Fruit fly (Drosophila melanogaster) whole organism, embryonic: Measurements from ENCODE around the gene M6.

Experiments
- Abd-B ChIP-seq: fragments of 200-800 bp; sonication (Bioruptor generic); optimal IDR thresholded peaks from 2 replicates; lab custom pipeline; 2018; ENCODE audit warnings: missing biosample characterization, mild to moderate bottlenecking, missing genetic modification characterization, moderate library complexity
- B-H2 ChIP-seq: fragments of 200-800 bp; sonication (Bioruptor generic); optimal IDR thresholded peaks from 2 replicates; lab custom pipeline; 2018; ENCODE audit warnings: missing biosample characterization, mild to moderate bottlenecking, missing genetic modification characterization
- CG10274 ChIP-seq: fragments of 200-800 bp; sonication (Bioruptor generic); optimal IDR thresholded peaks from 3 replicates; lab custom pipeline; 2017; ENCODE audit warnings: missing biosample characterization, mild to moderate bottlenecking, missing genetic modification characterization
- CG11695 ChIP-seq: fragments of 200-800 bp; sonication (Bioruptor generic); IDR thresholded peaks from 3 replicates; pipeline ENCODE4 v1.3.6; 2022; ENCODE audit warnings: missing biosample characterization, missing genetic modification characterization
- CG1233 ChIP-seq: fragments of 200-800 bp; sonication (Bioruptor generic); optimal IDR thresholded peaks from 4 replicates; lab custom pipeline; 2018; ENCODE audit warnings: missing biosample characterization, mild to moderate bottlenecking, missing genetic modification characterization
- CG13123 ChIP-seq: fragments of 200-800 bp; sonication (Bioruptor generic); optimal IDR thresholded peaks from 2 replicates; lab custom pipeline; 2016; ENCODE audit warnings: missing biosample characterization, missing genetic modification characterization
- CG13424 ChIP-seq: fragments of 200-800 bp; sonication (Bioruptor generic); optimal IDR thresholded peaks from 2 replicates; lab custom pipeline; 2019; ENCODE audit warnings: missing biosample characterization, mild to moderate bottlenecking, missing genetic modification characterization, moderate library complexity
- CG15601 ChIP-seq: fragments of 200-800 bp; sonication (Bioruptor generic); optimal IDR thresholded peaks from 3 replicates; lab custom pipeline; 2019; ENCODE audit warnings: missing biosample characterization, mild to moderate bottlenecking, missing genetic modification characterization, moderate library complexity
- CG1603 ChIP-seq: fragments of 200-800 bp; sonication (Bioruptor generic); optimal IDR thresholded peaks from 2 replicates; lab custom pipeline; 2019; ENCODE audit warnings: missing biosample characterization, mild to moderate bottlenecking, missing genetic modification characterization, moderate library complexity
- CG3163 ChIP-seq: fragments of 200-800 bp; sonication (Bioruptor generic); optimal IDR thresholded peaks from 3 replicates; lab custom pipeline; 2016; ENCODE audit warnings: missing biosample characterization, missing genetic modification characterization
- CG32772 ChIP-seq: fragments of 200-800 bp; sonication (Bioruptor generic); IDR thresholded peaks from 2 replicates; pipeline ENCODE4 v1.3.6; 2022; ENCODE audit warnings: missing biosample characterization, missing genetic modification characterization
- CG34422 ChIP-seq: fragments of 200-800 bp; sonication (Bioruptor generic); IDR thresholded peaks from 3 replicates; pipeline ENCODE4 v1.3.6; 2022; ENCODE audit warnings: missing biosample characterization, missing genetic modification characterization
- CG3838 ChIP-seq: fragments of 200-800 bp; sonication (Bioruptor generic); optimal IDR thresholded peaks from 3 replicates; lab custom pipeline; 2016; ENCODE audit warnings: missing biosample characterization, missing genetic modification characterization
- CG8290 ChIP-seq, 3 experiments: fragments of 200-800 bp; sonication (Bioruptor generic); optimal IDR thresholded peaks; 2 replicates each; lab custom pipeline; 2016 to 2019; ENCODE audit warnings: missing biosample characterization in 3 of 3, missing genetic modification characterization in 3 of 3, mild to moderate bottlenecking in 2 of 3, moderate library complexity in 1 of 3
- CkIIα-i1 ChIP-seq: fragments of 200-800 bp; sonication (Bioruptor generic); IDR thresholded peaks from 2 replicates; pipeline ENCODE4 v1.3.6; 2022; ENCODE audit warnings: missing biosample characterization, missing genetic modification characterization
- D19A ChIP-seq: fragments of 200-800 bp; optimal IDR thresholded peaks from 3 replicates; lab custom pipeline; 2019; ENCODE audit warnings: missing biosample characterization, mild to moderate bottlenecking, missing genetic modification characterization, moderate library complexity
- Dll ChIP-seq: fragments of 200-800 bp; sonication (Bioruptor generic); IDR thresholded peaks from 4 replicates; pipeline ENCODE4 v1.3.6; 2022; ENCODE audit warnings: missing biosample characterization, missing genetic modification characterization; ENCODE audit not compliant: partially characterized antibody
- Doc2 ChIP-seq: fragments of 200-800 bp; sonication (Bioruptor generic); IDR thresholded peaks from 2 replicates; pipeline ENCODE4 v1.3.6; 2022; ENCODE audit warnings: missing biosample characterization, missing genetic modification characterization
- Doc3 ChIP-seq: fragments of 200-800 bp; sonication (Bioruptor generic); IDR thresholded peaks from 3 replicates; pipeline ENCODE4 v1.3.6; 2022; ENCODE audit warnings: missing biosample characterization, missing genetic modification characterization; ENCODE audit not compliant: partially characterized antibody
- Dp ChIP-seq: fragments of 200-800 bp; sonication (Bioruptor generic); optimal IDR thresholded peaks from 2 replicates; lab custom pipeline; 2018; ENCODE audit warnings: missing biosample characterization, mild to moderate bottlenecking, missing genetic modification characterization, moderate library complexity
- Ets97D ChIP-seq: fragments of 200-800 bp; sonication (Bioruptor generic); optimal IDR thresholded peaks from 3 replicates; lab custom pipeline; 2016; ENCODE audit warnings: missing biosample characterization, missing genetic modification characterization
- MESR4 ChIP-seq: fragments of 200-800 bp; sonication (Bioruptor generic); optimal IDR thresholded peaks from 2 replicates; lab custom pipeline; 2018; ENCODE audit warnings: missing biosample characterization, mild to moderate bottlenecking, missing genetic modification characterization, moderate library complexity
- Max ChIP-seq: fragments of 200-800 bp; sonication (Bioruptor generic); optimal IDR thresholded peaks from 2 replicates; lab custom pipeline; 2016; ENCODE audit warnings: missing biosample characterization, mild to moderate bottlenecking, missing genetic modification characterization
- Mrtf ChIP-seq: fragments of 200-800 bp; sonication (Bioruptor generic); IDR thresholded peaks from 3 replicates; pipeline ENCODE4 v1.3.6; 2022; ENCODE audit warnings: missing biosample characterization, missing genetic modification characterization
- NK7.1 ChIP-seq: fragments of 200-800 bp; sonication (Bioruptor generic); optimal IDR thresholded peaks from 3 replicates; lab custom pipeline; 2016; ENCODE audit warnings: missing biosample characterization, missing genetic modification characterization
- PHDP ChIP-seq: fragments of 200-800 bp; sonication (Bioruptor generic); optimal IDR thresholded peaks from 3 replicates; lab custom pipeline; 2018; ENCODE audit warnings: missing biosample characterization, mild to moderate bottlenecking, missing genetic modification characterization, moderate library complexity
- Sry-β ChIP-seq: fragments of 200-800 bp; sonication (Bioruptor generic); optimal IDR thresholded peaks from 2 replicates; lab custom pipeline; 2018; ENCODE audit warnings: missing biosample characterization, mild to moderate bottlenecking, missing genetic modification characterization, moderate library complexity
- Sry-δ ChIP-seq: fragments of 200-800 bp; sonication (Bioruptor generic); optimal IDR thresholded peaks from 2 replicates; lab custom pipeline; 2016; ENCODE audit warnings: missing biosample characterization, missing genetic modification characterization
- Stat92E ChIP-seq, 3 experiments: fragments of >200 bp in 2 of 3; fragments of 200-800 bp in 1 of 3; sonication (Bioruptor generic) in 1 of 3; optimal IDR thresholded peaks; 2 replicates each; lab custom pipeline; 2017 to 2019; ENCODE audit warnings: missing biosample characterization in 3 of 3, missing genetic modification characterization in 3 of 3, mild to moderate bottlenecking in 1 of 3, moderate library complexity in 1 of 3
- TFAM ChIP-seq: fragments of 200-800 bp; sonication (Bioruptor generic); optimal IDR thresholded peaks from 2 replicates; lab custom pipeline; 2017; ENCODE audit warnings: missing biosample characterization, missing genetic modification characterization, inconsistent platforms
- Usf ChIP-seq: fragments of 200-800 bp; sonication (Bioruptor generic); optimal IDR thresholded peaks from 2 replicates; lab custom pipeline; 2017; ENCODE audit warnings: missing genotype, missing biosample characterization, missing genetic modification characterization
- ash1 ChIP-seq: fragments of 200-800 bp; sonication (Bioruptor generic); optimal IDR thresholded peaks from 2 replicates; lab custom pipeline; 2018; ENCODE audit warnings: missing biosample characterization, mild to moderate bottlenecking, missing genetic modification characterization
- br ChIP-seq: fragments of >200 bp; optimal IDR thresholded peaks from 2 replicates; lab custom pipeline; 2017
- ci ChIP-seq: fragments of 200-800 bp; sonication (Bioruptor generic); IDR thresholded peaks from 3 replicates; pipeline ENCODE4 v1.3.6; 2022; ENCODE audit warnings: missing biosample characterization, missing genetic modification characterization
- da ChIP-seq: fragments of 200-800 bp; sonication (Bioruptor generic); optimal IDR thresholded peaks from 2 replicates; lab custom pipeline; 2016; ENCODE audit warnings: missing biosample characterization, missing genetic modification characterization
- dmrt99B ChIP-seq: fragments of 200-800 bp; sonication (Bioruptor generic); optimal IDR thresholded peaks from 2 replicates; lab custom pipeline; 2018; ENCODE audit warnings: missing biosample characterization, mild to moderate bottlenecking, missing genetic modification characterization, moderate library complexity
- dysf ChIP-seq: fragments of 200-800 bp; sonication (Bioruptor generic); IDR thresholded peaks from 3 replicates; pipeline ENCODE4 v1.3.6; 2022; ENCODE audit warnings: missing biosample characterization, missing genetic modification characterization
- hbn ChIP-seq: fragments of 200-800 bp; sonication (Bioruptor generic); IDR thresholded peaks from 2 replicates; pipeline ENCODE4 v1.3.6; 2022; ENCODE audit warnings: missing biosample characterization, missing genetic modification characterization; ENCODE audit not compliant: partially characterized antibody
- kay ChIP-seq: fragments of 200-800 bp; sonication (Bioruptor generic); optimal IDR thresholded peaks from 2 replicates; lab custom pipeline; 2016; ENCODE audit warnings: missing biosample characterization, missing genetic modification characterization
- klu ChIP-seq: fragments of 200-800 bp; sonication (Bioruptor generic); IDR thresholded peaks from 2 replicates; pipeline ENCODE4 v1.3.6; 2022; ENCODE audit warnings: missing biosample characterization, missing genetic modification characterization
- lov ChIP-seq, 2 experiments: fragments of 200-800 bp in 1 of 2; fragments of >200 bp in 1 of 2; sonication (Bioruptor generic) in 1 of 2; IDR thresholded peaks in 1 of 2; optimal IDR thresholded peaks in 1 of 2; 2 replicates in 1 of 2; 3 replicates in 1 of 2; pipeline versions ENCODE4 v1.3.6 to Lab custom; 2017 to 2022; ENCODE audit warnings: missing biosample characterization in 1 of 2, missing genetic modification characterization in 1 of 2
- schlank ChIP-seq: fragments of 200-800 bp; sonication (Bioruptor generic); optimal IDR thresholded peaks from 2 replicates; lab custom pipeline; 2018; ENCODE audit warnings: missing biosample characterization, mild to moderate bottlenecking, missing genetic modification characterization
- sisA ChIP-seq: fragments of 200-800 bp; sonication (Bioruptor generic); IDR thresholded peaks from 2 replicates; pipeline ENCODE4 v1.3.6; 2022; ENCODE audit warnings: missing biosample characterization, missing genetic modification characterization
- so ChIP-seq: fragments of 200-800 bp; sonication (Bioruptor generic); IDR thresholded peaks from 3 replicates; pipeline ENCODE4 v1.3.6; 2022; ENCODE audit warnings: missing biosample characterization, missing genetic modification characterization
- sob ChIP-seq: fragments of 200-800 bp; sonication (Bioruptor generic); IDR thresholded peaks from 2 replicates; pipeline ENCODE4 v1.3.6; 2022; ENCODE audit warnings: missing biosample characterization, missing genetic modification characterization
- tll ChIP-seq, 2 experiments: fragments of 200-800 bp in 1 of 2; fragments of >200 bp in 1 of 2; sonication (Bioruptor generic) in 1 of 2; optimal IDR thresholded peaks; 2 replicates each; lab custom pipeline; 2017 to 2019; ENCODE audit warnings: missing biosample characterization in 2 of 2, missing genetic modification characterization in 2 of 2, mild to moderate bottlenecking in 1 of 2, moderate library complexity in 1 of 2
- trh ChIP-seq: fragments of 200-800 bp; sonication (Bioruptor generic); optimal IDR thresholded peaks from 2 replicates; lab custom pipeline; 2016; ENCODE audit warnings: missing biosample characterization, missing genetic modification characterization
- vnd ChIP-seq: fragments of 200-800 bp; sonication (Bioruptor generic); IDR thresholded peaks from 3 replicates; pipeline ENCODE4 v1.3.6; 2022; ENCODE audit warnings: missing biosample characterization, missing genetic modification characterization; ENCODE audit not compliant: partially characterized antibody
- zfh2 ChIP-seq: fragments of 200-800 bp; sonication (Bioruptor generic); optimal IDR thresholded peaks from 2 replicates; lab custom pipeline; 2016; ENCODE audit warnings: missing biosample characterization, missing genetic modification characterization

The M6 gene

dm6 chr3L:21533270-21533948 is 25.8 kb downstream of the M6 start, which contains the start of gene Mkrn1 (continued):
- no peak for TF ChIP-seq Sry-β (GFP tag; lab: Kevin White, UChicago)
- no peak for TF ChIP-seq CG3838
- no peak for TF ChIP-seq CG32772 (GFP tag; lab: Robert Waterston, UW)
- no peak for TF ChIP-seq trh (GFP tag; lab: Kevin White, UChicago)
- no peak for TF ChIP-seq tll (GFP tag; optimal IDR thresholded peaks at IDR 0.05; lab: Kevin White, UChicago)
- no peak for TF ChIP-seq Abd-B
- peak; percentile 83 for TF ChIP-seq vnd (GFP tag; lab: Robert Waterston, UW)
- TF ChIP-seq CG15601 (tag; lab: Kevin White, UChicago), result no peak
- no peak for TF ChIP-seq dysf (GFP tag; lab: Robert Waterston, UW)
- peak; percentile 44 for TF ChIP-seq D19A (tag; lab: Kevin White, UChicago)
- TF ChIP-seq so, result no peak
- TF ChIP-seq CG3163 (GFP tag; lab: Kevin White, UChicago), result no peak
- no peak for TF ChIP-seq Usf (GFP tag; lab: Kevin White, UChicago)
- peak; percentile 38 for TF ChIP-seq Dp
- TF ChIP-seq NK7.1 (GFP tag; lab: Kevin White, UChicago), result no peak
- TF ChIP-seq da (GFP tag; lab: Kevin White, UChicago), result no peak
- TF ChIP-seq CG13123 (GFP tag; lab: Kevin White, UChicago), result no peak
- TF ChIP-seq dmrt99B (tag; lab: Kevin White, UChicago), result no peak
- no peak for TF ChIP-seq CG34422 (GFP tag; lab: Robert Waterston, UW)
- no peak for TF ChIP-seq kay (GFP tag; lab: Kevin White, UChicago)
- no peak for TF ChIP-seq CkIIα-i1 (GFP tag; lab: Robert Waterston, UW)
- TF ChIP-seq Doc2 (GFP tag; lab: Robert Waterston, UW), result no peak
- TF ChIP-seq Max, result no peak
- no peak for TF ChIP-seq Mrtf (GFP tag; lab: Robert Waterston, UW)
- no peak for TF ChIP-seq schlank (tag; lab: Kevin White, UChicago)
- TF ChIP-seq TFAM (GFP tag; lab: Kevin White, UChicago), result no peak
- no peak for TF ChIP-seq CG1233 (GFP tag; lab: Kevin White, UChicago)
- TF ChIP-seq Sry-δ (GFP tag; lab: Kevin White, UChicago), result peak; percentile 46
- TF ChIP-seq CG13424 (tag; lab: Kevin White, UChicago), result no peak
- peak in 1 of 3 experiments; percentile 58 for TF ChIP-seq Stat92E (GFP tag; optimal IDR thresholded peaks at IDR 0.05; lab: Kevin White, UChicago)
- TF ChIP-seq sisA (GFP tag; lab: Robert Waterston, UW), result no peak
- TF ChIP-seq sob (GFP tag; lab: Robert Waterston, UW), result no peak
- TF ChIP-seq Doc3 (GFP tag; lab: Robert Waterston, UW), result peak; percentile 29; the same call in 1 of the 3 replicates
- no peak for TF ChIP-seq CG10274 (GFP tag; lab: Kevin White, UChicago)
- TF ChIP-seq PHDP (tag; lab: Kevin White, UChicago), result no peak
- 0 out of 2 replicates have a peak, but pooled peaks have one; percentile 22 for TF ChIP-seq hbn (GFP tag; lab: Robert Waterston, UW)
- peak; percentile 94 for TF ChIP-seq CG1603 (tag; lab: Kevin White, UChicago)
- TF ChIP-seq Dll (GFP tag; lab: Robert Waterston, UW), result peak; percentile 63; the same call in 3 of the 4 replicates
- no peak for TF ChIP-seq B-H2 (GFP tag; lab: Kevin White, UChicago)
- TF ChIP-seq ash1 (GFP tag; lab: Kevin White, UChicago), result no peak
- TF ChIP-seq Ets97D (GFP tag; lab: Kevin White, UChicago), result peak; percentile 31
- TF ChIP-seq ci (GFP tag; lab: Robert Waterston, UW), result no peak
- TF ChIP-seq br (lab: Kevin White, UChicago), result no peak
- peak; percentile 97 for TF ChIP-seq MESR4 (GFP tag; lab: Kevin White, UChicago)
- no peak for TF ChIP-seq zfh2 (GFP tag; lab: Kevin White, UChicago)
- TF ChIP-seq CG11695 (GFP tag; lab: Robert Waterston, UW), result no peak
- no peak for TF ChIP-seq klu (GFP tag; lab: Robert Waterston, UW)
- TF ChIP-seq lov (optimal IDR thresholded peaks at IDR 0.05; lab: Kevin White, UChicago), result no peak
- TF ChIP-seq lov (GFP tag; IDR thresholded peaks at IDR 0.05; lab: Robert Waterston, UW), result no peak
- peak; percentile 80 for TF ChIP-seq CG8290 (GFP tag; optimal IDR thresholded peaks at IDR 0.05; lab: Kevin White, UChicago)
- TF ChIP-seq CG8290 (tag; optimal IDR thresholded peaks at IDR 0.05; lab: Kevin White, UChicago), result no peak
